Fruit fly (Drosophila melanogaster): ENCODE results near the gene ifc.

Gene ifc

dm6 chr2L:6024345-6024907 lies 38.3 kb downstream of the ifc start, which contains the start of gene CG9107 (continued):
- no peak for TF ChIP-seq CrebB (tag; optimal IDR thresholded peaks at IDR 0.05)
- no peak for TF ChIP-seq danr (GFP tag; IDR thresholded peaks at IDR 0.05)
- no peak for TF ChIP-seq Elba2 (GFP tag; optimal IDR thresholded peaks at IDR 0.05)
- no peak for TF ChIP-seq lola (GFP tag; optimal IDR thresholded peaks at IDR 0.05)
- no peak for TF ChIP-seq HHEX (GFP tag; optimal IDR thresholded peaks at IDR 0.05)
- TF ChIP-seq lov (optimal IDR thresholded peaks at IDR 0.05), result no peak
- no peak for TF ChIP-seq lov (GFP tag; IDR thresholded peaks at IDR 0.05)
- no peak for TF ChIP-seq CG4820 (GFP tag; optimal IDR thresholded peaks at IDR 0.05)
- no peak for TF ChIP-seq Drgx (GFP tag; IDR thresholded peaks at IDR 0.05)
- TF ChIP-seq CG11504 (tag; optimal IDR thresholded peaks at IDR 0.05), result peak; percentile 0
- no peak for TF ChIP-seq D (optimal IDR thresholded peaks at IDR 0.05)
- TF ChIP-seq D (GFP tag; optimal IDR thresholded peaks at IDR 0.05), result no peak
- no peak for TF ChIP-seq hth (optimal IDR thresholded peaks at IDR 0.05)
- no peak for TF ChIP-seq aop (GFP tag; IDR thresholded peaks at IDR 0.05)
- no peak for TF ChIP-seq CG3838 (GFP tag; optimal IDR thresholded peaks at IDR 0.05)
- no peak for TF ChIP-seq TFAM (GFP tag; optimal IDR thresholded peaks at IDR 0.05)
- TF ChIP-seq dpn (GFP tag; optimal IDR thresholded peaks at IDR 0.05), result no peak
- TF ChIP-seq nau (GFP tag; optimal IDR thresholded peaks at IDR 0.05), result no peak
- no peak for TF ChIP-seq Hmr (GFP tag; optimal IDR thresholded peaks at IDR 0.05)
- TF ChIP-seq en (GFP tag; optimal IDR thresholded peaks at IDR 0.05), result no peak
- peak; percentile 6 for TF ChIP-seq CG2712 (tag; optimal IDR thresholded peaks at IDR 0.05)
- TF ChIP-seq bbx (GFP tag; IDR thresholded peaks at IDR 0.05; ENCODE audit: partially characterized antibody), result no peak
- TF ChIP-seq so (GFP tag; IDR thresholded peaks at IDR 0.05), result no peak
- TF ChIP-seq CG1024 (GFP tag; IDR thresholded peaks at IDR 0.05), result no peak
- peak; percentile 47 for TF ChIP-seq CG4617 (GFP tag; optimal IDR thresholded peaks at IDR 0.05; ENCODE audit: borderline replicate concordance)
- TF ChIP-seq CG7839 (tag; optimal IDR thresholded peaks at IDR 0.05), result no peak
- TF ChIP-seq Pdp1 (GFP tag; optimal IDR thresholded peaks at IDR 0.05), result peak in 1 of 2 experiments; percentile 34
- no peak for TF ChIP-seq nom (GFP tag; optimal IDR thresholded peaks at IDR 0.05)
- no peak for TF ChIP-seq CG10321 (GFP tag; IDR thresholded peaks at IDR 0.05)
- no peak for TF ChIP-seq Spps (tag; optimal IDR thresholded peaks at IDR 0.05)
- peak; percentile 34 for TF ChIP-seq CG10267 (tag; optimal IDR thresholded peaks at IDR 0.05)
- TF ChIP-seq Dref (GFP tag; IDR thresholded peaks at IDR 0.05), result no peak
- no peak for TF ChIP-seq Gsc (GFP tag; IDR thresholded peaks at IDR 0.05)
- no peak for TF ChIP-seq pum (GFP tag; optimal IDR thresholded peaks at IDR 0.05)
- peak; percentile 32 for TF ChIP-seq CHES-1-like (GFP tag; optimal IDR thresholded peaks at IDR 0.05)
- TF ChIP-seq peb (GFP tag; IDR thresholded peaks at IDR 0.05), result no peak
- TF ChIP-seq btn (GFP tag; optimal IDR thresholded peaks at IDR 0.05), result no peak
- TF ChIP-seq gsb-n (tag; optimal IDR thresholded peaks at IDR 0.05), result no peak
- no peak for TF ChIP-seq sim (GFP tag; IDR thresholded peaks at IDR 0.05)
- TF ChIP-seq Jarid2 (GFP tag; optimal IDR thresholded peaks at IDR 0.05), result no peak
- TF ChIP-seq z (GFP tag; IDR thresholded peaks at IDR 0.05), result no peak
- TF ChIP-seq sima (GFP tag; optimal IDR thresholded peaks at IDR 0.05), result no peak
- TF ChIP-seq ftz-f1 (GFP tag; optimal IDR thresholded peaks at IDR 0.05), result no peak
- no peak for TF ChIP-seq lmd (GFP tag; IDR thresholded peaks at IDR 0.05)
- no peak for TF ChIP-seq CG2120 (GFP tag; optimal IDR thresholded peaks at IDR 0.05)
- no peak for TF ChIP-seq sisA (GFP tag; IDR thresholded peaks at IDR 0.05)
- TF ChIP-seq Dll (GFP tag; IDR thresholded peaks at IDR 0.05; ENCODE audit: partially characterized antibody), result peak; percentile 37; the same call in 1 of the 4 replicates
- no peak for TF ChIP-seq Vsx1 (GFP tag; optimal IDR thresholded peaks at IDR 0.05)
- no peak for TF ChIP-seq gcm2 (GFP tag; optimal IDR thresholded peaks at IDR 0.05)
- TF ChIP-seq exex (tag; optimal IDR thresholded peaks at IDR 0.05), result no peak
- no peak for TF ChIP-seq Hmx (GFP tag; optimal IDR thresholded peaks at IDR 0.05)
- TF ChIP-seq MTF-1 (GFP tag; optimal IDR thresholded peaks at IDR 0.05; ENCODE audit: borderline replicate concordance), result no peak

Data from whole organism, embryonic.